Worm (Caenorhabditis elegans) whole organism, L2 larva: ENCODE results near the gene pnk-4.

Experiments
- alr-1 ChIP-seq: fragments of 150-350 bp; optimal IDR thresholded peaks from 2 replicates; lab custom pipeline; 2014; ENCODE audit warnings: missing biosample characterization, missing genetic modification characterization
- nhr-10 ChIP-seq: sonication (generic microtip); optimal IDR thresholded peaks from 2 replicates; lab custom pipeline; 2017; ENCODE audit warnings: missing biosample characterization, missing genetic modification characterization
- nhr-237 ChIP-seq: fragments of 150-350 bp; optimal IDR thresholded peaks from 2 replicates; lab custom pipeline; 2014; ENCODE audit warnings: missing biosample characterization, missing genetic modification characterization
- snpc-4 ChIP-seq: fragments of 150-350 bp; optimal IDR thresholded peaks from 2 replicates; lab custom pipeline; 2014; ENCODE audit warnings: missing biosample characterization, missing genetic modification characterization
- unc-39 ChIP-seq: fragments of 150-350 bp; optimal IDR thresholded peaks from 2 replicates; lab custom pipeline; 2014; ENCODE audit warnings: missing biosample characterization, missing genetic modification characterization

ce11 chrX:5061763-5062162 is 25.9 kb upstream of the pnk-4 start:
- TF ChIP-seq unc-39 (no peak), snpc-4 (tag; lab: Kevin White, UChicago) (no peak), alr-1 (tag; lab: Kevin White, UChicago) (no peak), nhr-237 (tag; lab: Kevin White, UChicago) (no peak), nhr-10 (tag; lab: Kevin White, UChicago) (no peak)
